Worm (Caenorhabditis elegans) whole organism, late embryonic: ENCODE data around the gene Y50D7A.10.

Experiments
- C38D4.7 ChIP-seq: fragments of 200-800 bp; sonication (Bioruptor generic); optimal IDR thresholded peaks from 2 replicates; lab custom pipeline; 2018; ENCODE audit warnings: mild to moderate bottlenecking, missing genetic modification characterization, moderate library complexity, missing compliant biosample characterization
- ceh-19 ChIP-seq: fragments of 200-800 bp; sonication (Bioruptor generic); optimal IDR thresholded peaks from 2 replicates; lab custom pipeline; 2018; ENCODE audit warnings: mild to moderate bottlenecking, missing genetic modification characterization, missing compliant biosample characterization
- ceh-48 ChIP-seq: sonication (generic microtip); optimal IDR thresholded peaks from 2 replicates; lab custom pipeline; 2016; ENCODE audit warnings: missing genetic modification characterization, inconsistent platforms, missing compliant biosample characterization
- ceh-6 ChIP-seq: fragments of 200-800 bp; sonication (Bioruptor generic); optimal IDR thresholded peaks from 2 replicates; lab custom pipeline; 2018; ENCODE audit warnings: mild to moderate bottlenecking, missing genetic modification characterization, missing compliant biosample characterization
- dmd-4 ChIP-seq: sonication (generic microtip); optimal IDR thresholded peaks from 2 replicates; lab custom pipeline; 2016; ENCODE audit warnings: borderline replicate concordance, missing genetic modification characterization, missing compliant biosample characterization
- elt-2 ChIP-seq: sonication (generic microtip); optimal IDR thresholded peaks from 2 replicates; lab custom pipeline; 2016; ENCODE audit warnings: missing genetic modification reagents, missing genetic modification characterization, missing compliant biosample characterization
- lin-11 ChIP-seq: fragments of 200-800 bp; sonication (Bioruptor generic); optimal IDR thresholded peaks from 2 replicates; lab custom pipeline; 2018; ENCODE audit warnings: mild to moderate bottlenecking, missing genetic modification characterization, missing compliant biosample characterization
- nfya-1 ChIP-seq: sonication (generic microtip); optimal IDR thresholded peaks from 2 replicates; lab custom pipeline; 2017; ENCODE audit warnings: missing genetic modification characterization, mild to moderate bottlenecking, missing compliant biosample characterization, antibody characterized with exemption, moderate library complexity
- nhr-11 ChIP-seq: fragments of 150-350 bp; optimal IDR thresholded peaks from 2 replicates; lab custom pipeline; 2014; ENCODE audit warnings: missing biosample characterization, missing genetic modification characterization
- pag-3 ChIP-seq: sonication (generic microtip); optimal IDR thresholded peaks from 2 replicates; lab custom pipeline; 2016; ENCODE audit warnings: missing compliant biosample characterization, missing genetic modification characterization, borderline replicate concordance
- pqm-1 ChIP-seq: sonication (generic microtip); optimal IDR thresholded peaks from 2 replicates; lab custom pipeline; 2016; ENCODE audit warnings: missing genetic modification characterization, missing compliant biosample characterization
- unc-86 ChIP-seq: sonication (generic microtip); optimal IDR thresholded peaks from 2 replicates; lab custom pipeline; 2016; ENCODE audit warnings: missing genetic modification characterization, missing compliant biosample characterization

DNA sequence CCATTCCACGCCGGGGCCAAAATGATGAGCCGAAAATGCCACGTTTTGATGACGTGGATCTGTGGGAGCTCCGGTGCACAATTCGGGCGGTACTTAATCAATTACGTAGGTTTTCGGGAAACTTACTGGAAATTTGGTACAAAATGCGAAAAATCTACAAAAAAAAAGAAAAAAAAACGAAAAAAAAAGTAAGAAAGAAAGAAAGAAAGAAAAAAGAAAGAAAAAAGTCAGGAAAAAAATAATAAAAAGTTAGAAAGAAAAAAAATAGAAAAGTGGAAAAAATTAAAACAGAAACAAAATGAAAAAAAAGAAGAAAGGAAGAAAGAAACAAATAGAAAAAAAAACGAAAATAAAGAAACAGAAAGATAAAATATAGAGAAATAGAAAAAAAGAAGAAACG is 2.4 kb upstream of the Y50D7A.10 start:
- TF ChIP-seq pag-3 (tag; lab: Kevin White, UChicago) (no peak), unc-86 (tag; lab: Kevin White, UChicago) (no peak), C38D4.7 (GFP tag; lab: Kevin White, UChicago) (no peak), nhr-11 (tag; lab: Kevin White, UChicago) (no peak), lin-11 (tag; lab: Kevin White, UChicago) (no peak), nfya-1 (no peak), elt-2 (tag; lab: Kevin White, UChicago) (no peak), dmd-4 (tag; lab: Kevin White, UChicago) (no peak), ceh-19 (GFP tag; lab: Kevin White, UChicago) (no peak), pqm-1 (no peak), ceh-6 (GFP tag; lab: Kevin White, UChicago) (no peak), ceh-48 (tag; lab: Kevin White, UChicago) (no peak)
